Worm (Caenorhabditis elegans) whole organism, young adult: ENCODE data around the gene srh-251.

Experiments
- B0019.2 ChIP-seq: fragments of 200-800 bp; sonication (Bioruptor generic); conservative IDR thresholded peaks from 2 replicates; pipeline ENCODE4 v1.3.6; 2022; ENCODE audit warnings: missing genetic modification reagents, missing genetic modification characterization, missing compliant biosample characterization
- B0261.1 ChIP-seq: sonication (generic microtip); optimal IDR thresholded peaks from 2 replicates; lab custom pipeline; 2016; ENCODE audit warnings: mild to moderate bottlenecking, missing genetic modification characterization, moderate library complexity, missing compliant biosample characterization
- C06A6.2 ChIP-seq: fragments of 200-800 bp; sonication (Bioruptor generic); conservative IDR thresholded peaks from 2 replicates; pipeline ENCODE4 v1.3.6; 2022; ENCODE audit warnings: missing genetic modification characterization, missing compliant biosample characterization
- F22D6.2 ChIP-seq: sonication (generic microtip); optimal IDR thresholded peaks from 2 replicates; lab custom pipeline; 2016; ENCODE audit warnings: mild to moderate bottlenecking, missing genetic modification characterization, missing compliant biosample characterization
- F37B4.10 ChIP-seq: fragments of 200-800 bp; sonication (Bioruptor generic); IDR thresholded peaks from 2 replicates; pipeline ENCODE4 v1.3.6; 2022; ENCODE audit warnings: missing genetic modification characterization, missing compliant biosample characterization
- F52B5.7 ChIP-seq: sonication (generic microtip); optimal IDR thresholded peaks from 2 replicates; lab custom pipeline; 2016; ENCODE audit warnings: mild to moderate bottlenecking, missing genetic modification characterization, missing compliant biosample characterization
- F57C9.4 ChIP-seq: sonication (generic microtip); optimal IDR thresholded peaks from 2 replicates; lab custom pipeline; 2017; ENCODE audit warnings: mild to moderate bottlenecking, missing genetic modification characterization, missing compliant biosample characterization
- K11D2.4 ChIP-seq: fragments of 200-800 bp; sonication (Bioruptor generic); IDR thresholded peaks from 2 replicates; pipeline ENCODE4 v1.3.6; 2022; ENCODE audit warnings: missing genetic modification reagents, missing genetic modification characterization, missing compliant biosample characterization
- K12H6.12 ChIP-seq: fragments of 200-800 bp; sonication (Bioruptor generic); optimal IDR thresholded peaks from 2 replicates; lab custom pipeline; 2018; ENCODE audit warnings: mild to moderate bottlenecking, missing genetic modification characterization, missing compliant biosample characterization
- T26A5.8 ChIP-seq: sonication (generic microtip); optimal IDR thresholded peaks from 2 replicates; lab custom pipeline; 2016; ENCODE audit warnings: missing genetic modification characterization, missing compliant biosample characterization
- Y53G8AR.9 ChIP-seq: fragments of 200-800 bp; sonication (Bioruptor generic); conservative IDR thresholded peaks from 2 replicates; pipeline ENCODE4 v1.3.6; 2022; ENCODE audit warnings: missing genetic modification reagents, missing genetic modification characterization, missing compliant biosample characterization
- Y56A3A.18 ChIP-seq: fragments of 200-800 bp; sonication (Bioruptor generic); IDR thresholded peaks from 2 replicates; pipeline ENCODE4 v1.3.6; 2022; ENCODE audit warnings: missing genetic modification reagents, missing genetic modification characterization, missing compliant biosample characterization
- Y79H2A.3 ChIP-seq: fragments of 200-800 bp; sonication (Bioruptor generic); conservative IDR thresholded peaks from 2 replicates; pipeline ENCODE4 v1.3.6; 2022; ENCODE audit warnings: missing genetic modification reagents, missing genetic modification characterization, missing compliant biosample characterization
- Y95B8A.8 ChIP-seq: fragments of 200-800 bp; sonication (Bioruptor generic); IDR thresholded peaks from 2 replicates; pipeline ENCODE4 v1.3.6; 2022; ENCODE audit warnings: missing genetic modification reagents, missing genetic modification characterization, missing compliant biosample characterization
- akir-1 ChIP-seq: fragments of 200-800 bp; sonication (Bioruptor generic); optimal IDR thresholded peaks from 2 replicates; lab custom pipeline; 2018; ENCODE audit warnings: mild to moderate bottlenecking, missing genetic modification characterization, moderate library complexity, missing compliant biosample characterization
- ama-1 ChIP-seq, 3 experiments: fragments of 150-350 bp in 1 of 3; sonication (generic microtip) in 2 of 3; optimal IDR thresholded peaks; 2 replicates each; lab custom pipeline; 2014 to 2018; ENCODE audit warnings: missing biosample characterization in 2 of 3, missing genetic modification characterization in 2 of 3, missing genetic modification reagents in 2 of 3
- aptf-3 ChIP-seq: fragments of 200-800 bp; sonication (Bioruptor generic); IDR thresholded peaks from 2 replicates; pipeline ENCODE4 v1.3.6; 2022; ENCODE audit warnings: missing genetic modification characterization, missing compliant biosample characterization
- atf-7 ChIP-seq: sonication (generic microtip); optimal IDR thresholded peaks from 2 replicates; lab custom pipeline; 2017; ENCODE audit warnings: mild to moderate bottlenecking, missing genetic modification characterization, missing compliant biosample characterization
- athp-1 ChIP-seq: sonication (generic microtip); optimal IDR thresholded peaks from 2 replicates; lab custom pipeline; 2017; ENCODE audit warnings: mild to moderate bottlenecking, missing genetic modification characterization, missing compliant biosample characterization
- attf-5 ChIP-seq: fragments of 200-800 bp; sonication (Bioruptor generic); optimal IDR thresholded peaks from 2 replicates; lab custom pipeline; 2018; ENCODE audit warnings: mild to moderate bottlenecking, missing genetic modification characterization, missing compliant biosample characterization
- cebp-1 ChIP-seq, 2 experiments: fragments of 200-800 bp in 1 of 2; sonication (Bioruptor generic) in 1 of 2; sonication (generic microtip) in 1 of 2; IDR thresholded peaks in 1 of 2; optimal IDR thresholded peaks in 1 of 2; 2 replicates each; pipeline versions ENCODE4 v1.3.6 to Lab custom; 2017 to 2022; ENCODE audit warnings: missing compliant biosample characterization in 2 of 2, missing genetic modification characterization in 2 of 2, mild to moderate bottlenecking in 1 of 2, missing genetic modification reagents in 1 of 2, moderate library complexity in 1 of 2
- cebp-2 ChIP-seq: fragments of 200-800 bp; sonication (Bioruptor generic); IDR thresholded peaks from 2 replicates; pipeline ENCODE4 v1.3.6; 2022; ENCODE audit warnings: missing genetic modification characterization, missing compliant biosample characterization
- ceh-100 ChIP-seq: fragments of 200-800 bp; sonication (Bioruptor generic); IDR thresholded peaks from 2 replicates; pipeline ENCODE4 v1.3.6; 2022; ENCODE audit warnings: missing genetic modification reagents, missing genetic modification characterization, missing compliant biosample characterization
- dox-1 ChIP-seq: fragments of 200-800 bp; sonication (Bioruptor generic); IDR thresholded peaks from 2 replicates; pipeline ENCODE4 v1.3.6; 2022; ENCODE audit warnings: missing genetic modification reagents, missing genetic modification characterization, missing compliant biosample characterization
- efl-1 ChIP-seq: fragments of 150-350 bp; optimal IDR thresholded peaks from 2 replicates; lab custom pipeline; 2014; ENCODE audit warnings: missing biosample characterization, missing genetic modification reagents, missing genetic modification characterization
- ekl-4 ChIP-seq: fragments of 200-800 bp; sonication (Bioruptor generic); IDR thresholded peaks from 2 replicates; pipeline ENCODE4 v1.3.6; 2022; ENCODE audit warnings: missing genetic modification reagents, missing genetic modification characterization, missing compliant biosample characterization
- hmg-1.2 ChIP-seq: fragments of 200-800 bp; sonication (Bioruptor generic); IDR thresholded peaks from 2 replicates; pipeline ENCODE4 v1.3.6; 2022; ENCODE audit warnings: missing genetic modification reagents, missing genetic modification characterization, missing compliant biosample characterization
- hrde-1 ChIP-seq: sonication (generic microtip); optimal IDR thresholded peaks from 2 replicates; lab custom pipeline; 2016; ENCODE audit warnings: missing genetic modification characterization, mild to moderate bottlenecking, missing compliant biosample characterization, moderate library complexity, missing genotype, missing genetic modification reagents, borderline replicate concordance
- let-526 ChIP-seq: fragments of 200-800 bp; sonication (Bioruptor generic); IDR thresholded peaks from 2 replicates; pipeline ENCODE4 v1.3.6; 2022; ENCODE audit warnings: missing genetic modification reagents, missing genetic modification characterization, missing compliant biosample characterization
- lin-35 ChIP-seq, 3 experiments: fragments of 150-350 bp in 2 of 3; sonication (generic microtip) in 1 of 3; optimal IDR thresholded peaks; 2 replicates each; lab custom pipeline; 2014 to 2018; ENCODE audit warnings: missing biosample characterization in 3 of 3, missing genetic modification characterization in 3 of 3, missing genetic modification reagents in 3 of 3
- lin-54 ChIP-seq: fragments of 200-800 bp; sonication (Bioruptor generic); optimal IDR thresholded peaks from 2 replicates; lab custom pipeline; 2018; ENCODE audit warnings: mild to moderate bottlenecking, missing genetic modification characterization, missing compliant biosample characterization
- lir-1 ChIP-seq: fragments of 200-800 bp; sonication (Bioruptor generic); conservative IDR thresholded peaks from 2 replicates; pipeline ENCODE4 v1.3.6; 2022; ENCODE audit warnings: missing genetic modification reagents, missing genetic modification characterization, missing compliant biosample characterization
- lsl-1 ChIP-seq: fragments of 200-800 bp; sonication (Bioruptor generic); optimal IDR thresholded peaks from 2 replicates; lab custom pipeline; 2018; ENCODE audit warnings: mild to moderate bottlenecking, missing genetic modification characterization, moderate library complexity, missing compliant biosample characterization
- madf-10 ChIP-seq: sonication (generic microtip); optimal IDR thresholded peaks from 2 replicates; lab custom pipeline; 2016; ENCODE audit warnings: mild to moderate bottlenecking, missing genetic modification characterization, missing compliant biosample characterization
- madf-6 ChIP-seq: fragments of 200-800 bp; sonication (Bioruptor generic); IDR thresholded peaks from 2 replicates; pipeline ENCODE4 v1.3.6; 2022; ENCODE audit warnings: missing genetic modification reagents, missing genetic modification characterization, missing compliant biosample characterization
- mcd-1 ChIP-seq: fragments of 200-800 bp; sonication (Bioruptor generic); IDR thresholded peaks from 2 replicates; pipeline ENCODE4 v1.3.6; 2022; ENCODE audit warnings: missing genetic modification reagents, missing genetic modification characterization, missing compliant biosample characterization
- mxl-1 ChIP-seq: sonication (generic microtip); optimal IDR thresholded peaks from 2 replicates; lab custom pipeline; 2016; ENCODE audit warnings: missing genetic modification characterization, missing compliant biosample characterization
- nfyb-1 ChIP-seq: fragments of 200-800 bp; sonication (Bioruptor generic); IDR thresholded peaks from 2 replicates; pipeline ENCODE4 v1.3.6; 2022; ENCODE audit warnings: missing genetic modification reagents, missing genetic modification characterization, missing compliant biosample characterization
- nhr-179 ChIP-seq: sonication (generic microtip); optimal IDR thresholded peaks from 2 replicates; lab custom pipeline; 2016; ENCODE audit warnings: mild to moderate bottlenecking, missing genetic modification characterization, missing compliant biosample characterization
- nhr-27 ChIP-seq: fragments of 200-800 bp; sonication (Bioruptor generic); optimal IDR thresholded peaks from 2 replicates; lab custom pipeline; 2018; ENCODE audit warnings: mild to moderate bottlenecking, missing genetic modification characterization, moderate library complexity, missing compliant biosample characterization
- sea-2 ChIP-seq: fragments of 200-800 bp; sonication (Bioruptor generic); IDR thresholded peaks from 2 replicates; pipeline ENCODE4 v1.3.6; 2022; ENCODE audit warnings: missing genetic modification characterization, missing compliant biosample characterization
- snpc-4 ChIP-seq, 5 experiments: fragments of 150-350 bp in 1 of 5; sonication (generic microtip) in 4 of 5; optimal IDR thresholded peaks; 2 replicates each; lab custom pipeline; 2014 to 2018; ENCODE audit warnings: missing genetic modification characterization in 5 of 5, missing biosample characterization in 3 of 5, antibody characterized with exemption in 2 of 5, mild to moderate bottlenecking in 2 of 5, missing compliant biosample characterization in 2 of 5, missing genotype in 2 of 5, moderate library complexity in 2 of 5, missing genetic modification reagents in 1 of 5
- somi-1 ChIP-seq: fragments of 200-800 bp; sonication (Bioruptor generic); optimal IDR thresholded peaks from 2 replicates; lab custom pipeline; 2018; ENCODE audit warnings: mild to moderate bottlenecking, missing genetic modification characterization, missing compliant biosample characterization
- sptf-2 ChIP-seq: fragments of 200-800 bp; sonication (Bioruptor generic); optimal IDR thresholded peaks from 2 replicates; lab custom pipeline; 2018; ENCODE audit warnings: mild to moderate bottlenecking, missing genetic modification characterization, missing compliant biosample characterization
- tbp1 ChIP-seq: fragments of 200-800 bp; sonication (Bioruptor generic); optimal IDR thresholded peaks from 2 replicates; lab custom pipeline; 2018; ENCODE audit warnings: mild to moderate bottlenecking, missing genetic modification characterization, missing compliant biosample characterization
- tlf-1 ChIP-seq: fragments of 200-800 bp; sonication (Bioruptor generic); optimal IDR thresholded peaks from 2 replicates; lab custom pipeline; 2018; ENCODE audit warnings: mild to moderate bottlenecking, missing genetic modification characterization, missing compliant biosample characterization
- ztf-22 ChIP-seq: fragments of 200-800 bp; sonication (Bioruptor generic); optimal IDR thresholded peaks from 2 replicates; lab custom pipeline; 2018; ENCODE audit warnings: mild to moderate bottlenecking, missing genetic modification characterization, moderate library complexity, missing compliant biosample characterization
- ztf-28 ChIP-seq: fragments of 200-800 bp; sonication (Bioruptor generic); IDR thresholded peaks from 2 replicates; pipeline ENCODE4 v1.3.6; 2022; ENCODE audit warnings: missing genetic modification reagents, missing genetic modification characterization, missing compliant biosample characterization

Gene srh-251

DNA sequence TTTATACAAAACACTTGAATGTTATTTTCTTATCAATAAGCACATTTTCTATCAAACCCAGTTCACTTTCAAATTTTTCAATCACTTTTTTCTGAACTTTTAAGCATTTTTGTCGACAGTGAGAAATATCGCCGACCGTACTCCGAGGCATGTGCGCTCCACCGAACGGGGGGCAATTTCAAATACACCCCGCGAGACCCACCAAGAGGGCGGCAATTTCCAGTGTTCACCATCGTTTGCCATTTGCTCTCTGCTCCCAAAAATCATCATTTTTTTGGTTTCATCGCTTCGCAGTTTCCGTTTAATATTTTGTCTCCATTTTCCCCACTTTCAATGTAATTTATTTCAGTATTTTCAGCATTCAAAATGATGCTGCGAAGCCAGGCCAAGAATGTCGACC, 15.6 kb upstream of the srh-251 start, which contains the start of gene cyb-3 (continued):
- TF ChIP-seq somi-1 (no peak), atf-7 (tag; lab: Kevin White, UChicago) (no peak), Y95B8A.8 (GFP tag; lab: Robert Waterston, UW) (peak; percentile 67; the same call in 1 of the 2 replicates), cebp-2 (GFP tag; lab: Robert Waterston, UW) (no peak), nhr-179 (tag; lab: Kevin White, UChicago) (no peak), tlf-1 (GFP tag; lab: Kevin White, UChicago) (peak; percentile 48), ama-1 (optimal IDR thresholded peaks at IDR 0.05; lab: Kevin White, UChicago) (no peak), ama-1 (GFP tag; optimal IDR thresholded peaks at IDR 0.05; lab: Kevin White, UChicago) (no peak), Y53G8AR.9 (GFP tag; lab: Robert Waterston, UW) (0 out of 2 replicates have a peak, but pooled peaks have one; percentile 24), snpc-4 (GFP tag; optimal IDR thresholded peaks at IDR 0.05; lab: Kevin White, UChicago) (peak; percentile 1), snpc-4 (tag; optimal IDR thresholded peaks at IDR 0.05; lab: Kevin White, UChicago) (peak in 1 of 4 experiments; percentile 53), hrde-1 (no peak), mxl-1 (tag; lab: Kevin White, UChicago) (no peak), tbp1 (GFP tag; lab: Kevin White, UChicago) (peak; percentile 53), ceh-100 (GFP tag; lab: Robert Waterston, UW) (no peak), F52B5.7 (tag; lab: Kevin White, UChicago) (no peak), nhr-27 (tag; lab: Kevin White, UChicago) (no peak), F37B4.10 (GFP tag; lab: Robert Waterston, UW) (no peak), Y56A3A.18 (no peak), hmg-1.2 (GFP tag; lab: Robert Waterston, UW) (peak; percentile 55; the same call in 1 of the 2 replicates), cebp-1 (GFP tag; IDR thresholded peaks at IDR 0.05; lab: Robert Waterston, UW) (no peak), cebp-1 (tag; optimal IDR thresholded peaks at IDR 0.05; lab: Kevin White, UChicago) (no peak), attf-5 (GFP tag; lab: Kevin White, UChicago) (no peak), ztf-28 (GFP tag; lab: Robert Waterston, UW) (no peak), athp-1 (peak; percentile 7), T26A5.8 (no peak), F57C9.4 (tag; lab: Kevin White, UChicago) (no peak), madf-10 (no peak), aptf-3 (GFP tag; lab: Robert Waterston, UW) (no peak), lsl-1 (GFP tag; lab: Kevin White, UChicago) (peak; percentile 82), lin-54 (peak; percentile 75), sea-2 (GFP tag; lab: Robert Waterston, UW) (no peak), B0019.2 (peak; percentile 80), F22D6.2 (no peak), efl-1 (GFP tag; lab: Kevin White, UChicago) (peak; percentile 95), nfyb-1 (GFP tag; lab: Robert Waterston, UW) (no peak), akir-1 (GFP tag; lab: Kevin White, UChicago) (no peak), madf-6 (GFP tag; lab: Robert Waterston, UW) (peak; percentile 95), K12H6.12 (no peak), C06A6.2 (GFP tag; lab: Robert Waterston, UW) (no peak), dox-1 (GFP tag; lab: Robert Waterston, UW) (peak; percentile 60; the same call in 1 of the 2 replicates), let-526 (GFP tag; lab: Robert Waterston, UW) (no peak), sptf-2 (no peak), B0261.1 (peak; percentile 18), ztf-22 (GFP tag; lab: Kevin White, UChicago) (no peak), lin-35 (GFP tag; optimal IDR thresholded peaks at IDR 0.05; lab: Kevin White, UChicago) (peak in 1 of 3 experiments; percentile 69), mcd-1 (GFP tag; lab: Robert Waterston, UW) (peak; percentile 84), K11D2.4 (GFP tag; lab: Robert Waterston, UW) (no peak), ekl-4 (no peak), lir-1 (GFP tag; lab: Robert Waterston, UW) (no peak), Y79H2A.3 (GFP tag; lab: Robert Waterston, UW) (no peak)
